Fruit fly (Drosophila melanogaster) whole organism, adult: ENCODE measurements around the gene CG31087.

Experiments used
- CG11617 ChIP-seq: fragments of 200-800 bp; sonication (Bioruptor generic); optimal IDR thresholded peaks from 2 replicates; lab custom pipeline; 2017; ENCODE audit warnings: mild to moderate bottlenecking, missing biosample characterization, missing genetic modification reagents, missing genetic modification characterization
- CG12768 ChIP-seq: fragments of 200-800 bp; sonication (Bioruptor generic); optimal IDR thresholded peaks from 2 replicates; lab custom pipeline; 2017; ENCODE audit warnings: missing biosample characterization, missing genetic modification characterization, mild to moderate bottlenecking, moderate library complexity, missing genetic modification reagents
- CG14711 ChIP-seq: fragments of 200-800 bp; sonication (Bioruptor generic); optimal IDR thresholded peaks from 2 replicates; lab custom pipeline; 2018; ENCODE audit warnings: missing biosample characterization, mild to moderate bottlenecking, missing genetic modification characterization, moderate library complexity
- CG1620 ChIP-seq: fragments of 200-800 bp; sonication (Bioruptor generic); optimal IDR thresholded peaks from 2 replicates; lab custom pipeline; 2016; ENCODE audit warnings: missing biosample characterization, missing genetic modification characterization
- CG33017 ChIP-seq: fragments of 200-800 bp; sonication (Bioruptor generic); optimal IDR thresholded peaks from 2 replicates; lab custom pipeline; 2018; ENCODE audit warnings: missing biosample characterization, mild to moderate bottlenecking, missing genetic modification characterization, moderate library complexity
- CG5204 ChIP-seq: fragments of 200-800 bp; sonication (Bioruptor generic); optimal IDR thresholded peaks from 2 replicates; lab custom pipeline; 2016; ENCODE audit warnings: missing biosample characterization, missing genetic modification characterization
- CG7045 ChIP-seq: fragments of 200-800 bp; sonication (Bioruptor generic); optimal IDR thresholded peaks from 2 replicates; lab custom pipeline; 2017; ENCODE audit warnings: missing biosample characterization, mild to moderate bottlenecking, missing genetic modification characterization
- CG7101 ChIP-seq: fragments of 200-800 bp; sonication (Bioruptor generic); optimal IDR thresholded peaks from 2 replicates; lab custom pipeline; 2018; ENCODE audit warnings: missing biosample characterization, mild to moderate bottlenecking, missing genetic modification characterization, moderate library complexity
- Clk ChIP-seq: fragments of 200-800 bp; sonication (Bioruptor generic); optimal IDR thresholded peaks from 2 replicates; lab custom pipeline; 2017; ENCODE audit warnings: missing biosample characterization, missing genetic modification characterization
- Crg-1 ChIP-seq: fragments of 200-800 bp; sonication (Bioruptor generic); optimal IDR thresholded peaks from 2 replicates; lab custom pipeline; 2016; ENCODE audit warnings: missing biosample characterization, missing genetic modification characterization
- Hr96 ChIP-seq: fragments of 200-800 bp; sonication (Bioruptor generic); optimal IDR thresholded peaks from 2 replicates; lab custom pipeline; 2016; ENCODE audit warnings: missing biosample characterization, missing genetic modification characterization
- Mnt ChIP-seq: fragments of 200-800 bp; sonication (Bioruptor generic); optimal IDR thresholded peaks from 2 replicates; lab custom pipeline; 2016; ENCODE audit warnings: missing biosample characterization, mild to moderate bottlenecking, missing genetic modification characterization
- bab1 ChIP-seq: fragments of 200-800 bp; sonication (Bioruptor generic); optimal IDR thresholded peaks from 3 replicates; lab custom pipeline; 2019; ENCODE audit warnings: missing biosample characterization, mild to moderate bottlenecking, missing genetic modification characterization, moderate library complexity
- cic ChIP-seq: fragments of 200-800 bp; sonication (Bioruptor generic); optimal IDR thresholded peaks from 2 replicates; lab custom pipeline; 2017; ENCODE audit warnings: missing biosample characterization, mild to moderate bottlenecking, missing genetic modification characterization, moderate library complexity
- cnc ChIP-seq, 2 experiments: fragments of >200 bp; optimal IDR thresholded peaks; 2 replicates each; lab custom pipeline; 2017
- kay ChIP-seq: fragments of 200-800 bp; sonication (Bioruptor generic); peaks from one replicate; lab custom pipeline; 2016; ENCODE audit warnings: missing biosample characterization, missing genetic modification characterization, borderline replicate concordance
- ovo ChIP-seq: fragments of 200-800 bp; sonication (Bioruptor generic); optimal IDR thresholded peaks from 2 replicates; lab custom pipeline; 2016; ENCODE audit warnings: missing biosample characterization, missing genetic modification characterization
- pad ChIP-seq: fragments of 200-800 bp; sonication (Bioruptor generic); optimal IDR thresholded peaks from 3 replicates; lab custom pipeline; 2017; ENCODE audit warnings: missing biosample characterization, missing genetic modification characterization, mild to moderate bottlenecking, moderate library complexity, missing genetic modification reagents
- tj ChIP-seq: fragments of 200-800 bp; sonication (Bioruptor generic); optimal IDR thresholded peaks from 3 replicates; lab custom pipeline; 2017; ENCODE audit warnings: missing biosample characterization, mild to moderate bottlenecking, missing genetic modification characterization, moderate library complexity
- toe ChIP-seq: fragments of 200-800 bp; sonication (Bioruptor generic); optimal IDR thresholded peaks from 2 replicates; lab custom pipeline; 2016; ENCODE audit warnings: missing biosample characterization, missing genetic modification characterization

Gene CG31087

DNA sequence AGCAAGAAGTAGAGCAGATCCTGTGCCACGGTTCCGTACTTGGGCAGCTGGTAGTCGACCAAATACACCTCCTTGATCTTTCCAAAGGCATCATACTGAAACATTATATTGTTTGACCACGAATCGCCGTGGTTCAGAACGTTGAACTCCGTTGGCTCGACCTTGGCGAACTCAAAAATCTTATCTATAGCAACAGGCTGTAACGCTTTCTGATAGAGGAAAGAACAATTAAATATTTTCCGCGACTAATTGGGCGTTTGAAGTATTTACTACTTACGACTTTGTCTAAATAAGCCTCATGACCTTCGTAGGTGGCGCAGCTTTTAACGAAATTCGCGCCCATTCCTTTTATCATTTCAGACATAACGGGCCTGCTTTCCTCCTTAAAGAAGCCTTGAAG, 8.0 kb upstream of the CG31087 start:
- TF ChIP-seq Mnt (GFP tag; lab: Kevin White, UChicago), result no peak
- TF ChIP-seq Crg-1, result no peak
- no peak for TF ChIP-seq pad (GFP tag; lab: Kevin White, UChicago)
- no peak for TF ChIP-seq CG33017 (tag; lab: Kevin White, UChicago)
- no peak for TF ChIP-seq CG12768 (GFP tag; lab: Kevin White, UChicago)
- TF ChIP-seq Hr96 (GFP tag; lab: Kevin White, UChicago), result no peak
- no peak for TF ChIP-seq CG7045 (GFP tag; lab: Kevin White, UChicago)
- TF ChIP-seq ovo (GFP tag; lab: Kevin White, UChicago), result no peak
- no peak for TF ChIP-seq tj (GFP tag; lab: Kevin White, UChicago)
- no peak for TF ChIP-seq CG5204 (GFP tag; lab: Kevin White, UChicago)
- TF ChIP-seq CG7101 (tag; lab: Kevin White, UChicago), result no peak
- no peak for TF ChIP-seq CG11617 (GFP tag; lab: Kevin White, UChicago)

DNA sequence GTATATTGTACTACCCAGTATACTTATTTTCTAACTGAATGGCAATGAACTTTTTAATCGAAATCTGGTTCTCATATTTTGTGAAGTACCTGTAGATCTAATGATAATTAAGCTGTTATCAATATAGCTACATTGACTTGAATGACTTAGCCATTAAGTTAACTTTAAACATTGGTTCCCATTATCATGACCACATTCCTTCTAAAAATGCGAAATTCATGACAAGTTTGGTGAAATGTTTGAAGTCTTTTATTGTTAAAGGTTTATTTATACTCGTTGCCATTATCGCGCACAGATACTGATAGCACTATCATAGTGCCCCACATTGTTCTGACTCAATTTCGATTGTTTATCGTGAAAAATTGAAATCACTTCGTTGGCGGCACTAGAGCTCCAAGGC, 7.3 kb upstream of the CG31087 start:
- TF ChIP-seq CG1620 (GFP tag; lab: Kevin White, UChicago) (no peak), CG12768 (GFP tag; lab: Kevin White, UChicago) (no peak), kay (GFP tag; lab: Kevin White, UChicago) (no peak), toe (GFP tag; lab: Kevin White, UChicago) (no peak), CG33017 (tag; lab: Kevin White, UChicago) (no peak), CG7045 (GFP tag; lab: Kevin White, UChicago) (no peak), tj (GFP tag; lab: Kevin White, UChicago) (no peak), CG5204 (GFP tag; lab: Kevin White, UChicago) (no peak), cic (GFP tag; lab: Kevin White, UChicago) (no peak), CG11617 (GFP tag; lab: Kevin White, UChicago) (no peak), Crg-1 (no peak), cnc (optimal IDR thresholded peaks at IDR 0.05; lab: Kevin White, UChicago) (no peak), CG7101 (tag; lab: Kevin White, UChicago) (no peak), CG14711 (tag; lab: Kevin White, UChicago) (no peak), Mnt (GFP tag; lab: Kevin White, UChicago) (no peak)

DNA sequence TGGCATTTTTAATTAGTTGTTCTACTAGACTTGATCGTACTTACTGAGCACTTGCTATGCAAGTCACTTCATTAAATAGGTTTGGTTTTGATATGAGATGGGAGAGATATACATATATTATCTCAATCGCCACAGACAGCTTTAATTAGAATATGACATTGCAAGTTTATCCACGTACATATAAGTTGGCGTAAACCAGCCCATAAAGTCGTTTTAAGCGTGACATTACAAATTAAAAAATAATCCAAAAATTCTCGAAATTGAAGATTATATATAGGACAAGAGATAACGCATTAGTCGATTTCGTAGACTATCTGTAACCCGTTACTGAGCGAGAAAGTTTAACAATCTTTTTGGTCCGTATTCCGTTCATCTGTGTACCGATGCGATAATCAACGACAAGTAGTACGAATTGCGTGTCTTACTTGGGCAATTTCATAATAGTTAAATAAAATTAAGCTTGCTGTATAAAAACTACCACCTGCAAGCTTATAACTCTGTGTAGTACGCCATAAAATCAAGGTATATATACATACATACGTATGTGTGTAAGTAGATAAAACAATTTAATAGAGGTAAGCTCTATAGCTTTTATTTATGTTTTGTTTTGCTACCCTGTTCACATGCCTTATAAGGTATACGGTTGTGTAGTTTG, 6.5 kb upstream of the CG31087 start, which contains the start of gene CG10560:
Gene CG10560, minus strand, starts transcription at position 51 of the 655 bp plus-strand sequence.
- TF ChIP-seq CG7045 (GFP tag; lab: Kevin White, UChicago) (no peak), cic (GFP tag; lab: Kevin White, UChicago) (peak; percentile 27), CG7101 (tag; lab: Kevin White, UChicago) (no peak), cnc (optimal IDR thresholded peaks at IDR 0.05; lab: Kevin White, UChicago) (peak; percentile 19 to 51), CG14711 (tag; lab: Kevin White, UChicago) (no peak), kay (GFP tag; lab: Kevin White, UChicago) (peak; percentile 74), CG12768 (GFP tag; lab: Kevin White, UChicago) (no peak)

DNA sequence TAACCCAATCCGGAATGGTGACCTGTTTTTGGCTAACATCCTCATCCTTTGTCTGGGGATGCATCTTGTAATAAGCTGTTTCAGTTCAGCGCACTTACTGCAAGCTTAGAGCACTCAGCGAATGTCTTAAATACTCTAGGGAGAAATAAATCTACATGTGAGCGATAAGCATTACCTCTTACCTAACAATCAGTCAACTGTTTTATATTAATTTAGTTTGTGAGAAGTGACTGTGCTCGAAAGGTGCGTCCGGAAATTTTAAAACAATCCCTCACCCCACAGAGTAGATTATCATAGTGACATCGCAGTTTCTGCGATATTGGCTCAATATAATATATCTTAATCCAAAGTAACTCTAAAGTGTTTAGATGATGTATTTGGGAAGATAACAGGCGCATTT, 4.4 kb upstream of the CG31087 start, which contains the start of gene CG10553:
Gene CG10553, minus strand, starts transcription at position 101 of the 400 bp plus-strand sequence.
- TF ChIP-seq Clk (GFP tag; lab: Kevin White, UChicago) (no peak), CG5204 (GFP tag; lab: Kevin White, UChicago) (no peak), kay (GFP tag; lab: Kevin White, UChicago) (no peak), Hr96 (GFP tag; lab: Kevin White, UChicago) (no peak), CG33017 (tag; lab: Kevin White, UChicago) (no peak), CG12768 (GFP tag; lab: Kevin White, UChicago) (no peak), CG11617 (GFP tag; lab: Kevin White, UChicago) (no peak), bab1 (GFP tag; lab: Kevin White, UChicago) (no peak), CG14711 (tag; lab: Kevin White, UChicago) (no peak), CG7045 (GFP tag; lab: Kevin White, UChicago) (no peak), tj (GFP tag; lab: Kevin White, UChicago) (no peak), CG7101 (tag; lab: Kevin White, UChicago) (no peak), pad (GFP tag; lab: Kevin White, UChicago) (no peak)

DNA sequence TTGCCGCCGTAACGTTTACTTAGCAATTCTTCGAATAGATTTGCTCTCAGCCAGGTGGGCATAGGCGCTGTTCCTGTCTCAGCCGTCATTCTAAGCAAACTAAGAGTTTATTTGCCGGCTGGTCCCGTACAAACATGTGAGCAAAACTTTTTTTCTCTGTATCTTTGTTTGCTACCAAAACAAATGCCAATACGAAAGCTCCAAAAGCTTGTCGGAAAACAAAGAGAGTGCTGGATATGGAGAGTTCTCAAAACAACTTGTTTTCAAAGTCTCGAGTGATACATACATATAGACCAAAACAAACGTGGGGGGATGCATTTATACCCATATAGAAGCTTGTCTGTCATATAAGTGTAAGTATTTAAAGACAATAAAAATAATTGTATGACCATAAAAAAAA, 2.4 kb upstream of the CG31087 start, which contains the start of gene CG10559:
Gene CG10559, minus strand, starts transcription at position 101 of the 400 bp plus-strand sequence.
- TF ChIP-seq cic (GFP tag; lab: Kevin White, UChicago) (peak; percentile 20), CG7101 (tag; lab: Kevin White, UChicago) (no peak), kay (GFP tag; lab: Kevin White, UChicago) (peak; percentile 73)

DNA sequence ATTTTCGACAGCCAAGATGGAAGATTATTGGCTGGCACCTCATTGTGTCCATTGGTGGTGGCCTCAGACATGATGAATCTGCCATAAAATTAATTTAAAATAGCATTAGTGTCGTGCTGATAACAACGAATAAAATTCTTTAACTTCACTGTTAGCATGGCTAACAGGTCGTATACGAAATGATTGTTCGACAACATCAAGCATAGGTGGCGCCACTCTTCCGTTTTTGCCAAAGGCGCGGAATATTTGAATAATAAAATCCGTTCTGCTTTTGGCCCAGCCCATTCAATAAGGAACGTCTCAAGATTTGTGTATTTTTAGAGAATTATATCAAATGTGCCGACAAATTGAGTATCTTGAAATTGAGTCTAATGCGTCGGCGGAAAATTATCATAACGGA, 1.1 kb downstream of the CG31087 start:
- peak; percentile 26 for TF ChIP-seq toe (GFP tag; lab: Kevin White, UChicago)
- no peak for TF ChIP-seq CG12768 (GFP tag; lab: Kevin White, UChicago)
